Fruit fly (Drosophila melanogaster) whole organism, embryonic: ENCODE data around the gene CG13622.
A peak's percentile ranks its signal among the peaks of the same experiment; 100 is the strongest.

Source experiments
- Asciz ChIP-seq: fragments of 200-800 bp; sonication (Bioruptor generic); optimal IDR thresholded peaks from 2 replicates; lab custom pipeline; 2017; ENCODE audit warnings: missing biosample characterization, mild to moderate bottlenecking, missing genetic modification characterization, missing genetic modification reagents
- C15 ChIP-seq: fragments of 200-800 bp; sonication (Bioruptor generic); IDR thresholded peaks from 3 replicates; pipeline ENCODE4 v1.3.6; 2022; ENCODE audit warnings: missing biosample characterization, missing genetic modification characterization
- CG12299 ChIP-seq: fragments of 200-800 bp; sonication (Bioruptor generic); optimal IDR thresholded peaks from 2 replicates; lab custom pipeline; 2018; ENCODE audit warnings: missing biosample characterization, mild to moderate bottlenecking, missing genetic modification characterization
- CG12744 ChIP-seq: fragments of 200-800 bp; sonication (Bioruptor generic); optimal IDR thresholded peaks from 2 replicates; lab custom pipeline; 2016; ENCODE audit warnings: missing biosample characterization, missing genetic modification characterization
- CG1529 ChIP-seq: fragments of 200-800 bp; sonication (Bioruptor generic); optimal IDR thresholded peaks from 3 replicates; lab custom pipeline; 2018; ENCODE audit warnings: missing biosample characterization, missing genetic modification characterization
- CG1602 ChIP-seq: fragments of 200-800 bp; sonication (Bioruptor generic); optimal IDR thresholded peaks from 3 replicates; lab custom pipeline; 2016; ENCODE audit warnings: missing biosample characterization, missing genetic modification characterization
- CG17328 ChIP-seq: fragments of 200-800 bp; sonication (Bioruptor generic); IDR thresholded peaks from 2 replicates; pipeline ENCODE4 v1.3.6; 2022; ENCODE audit warnings: missing biosample characterization, missing genetic modification characterization
- CG2678 ChIP-seq: fragments of 200-800 bp; sonication (Bioruptor generic); optimal IDR thresholded peaks from 3 replicates; lab custom pipeline; 2019; ENCODE audit warnings: missing biosample characterization, mild to moderate bottlenecking, missing genetic modification characterization, moderate library complexity
- CG3065 ChIP-seq: fragments of 200-800 bp; sonication (Bioruptor generic); optimal IDR thresholded peaks from 2 replicates; lab custom pipeline; 2016; ENCODE audit warnings: missing biosample characterization, missing genetic modification characterization
- CG3407 ChIP-seq: fragments of 200-800 bp; sonication (Bioruptor generic); optimal IDR thresholded peaks from 2 replicates; lab custom pipeline; 2018; ENCODE audit warnings: missing biosample characterization, mild to moderate bottlenecking, missing genetic modification characterization
- CG5245 ChIP-seq: fragments of 200-800 bp; sonication (Bioruptor generic); optimal IDR thresholded peaks from 3 replicates; lab custom pipeline; 2016; ENCODE audit warnings: missing biosample characterization, missing genetic modification characterization
- CG6654 ChIP-seq: fragments of 200-800 bp; sonication (Bioruptor generic); optimal IDR thresholded peaks from 2 replicates; lab custom pipeline; 2017; ENCODE audit warnings: missing biosample characterization, mild to moderate bottlenecking, missing genetic modification characterization
- CG6854 ChIP-seq: fragments of 200-800 bp; sonication (Bioruptor generic); optimal IDR thresholded peaks from 3 replicates; lab custom pipeline; 2017; ENCODE audit warnings: missing biosample characterization, mild to moderate bottlenecking, missing genetic modification characterization
- CG8281 ChIP-seq: fragments of 200-800 bp; sonication (Bioruptor generic); optimal IDR thresholded peaks from 2 replicates; lab custom pipeline; 2018; ENCODE audit warnings: missing biosample characterization, mild to moderate bottlenecking, missing genetic modification characterization, moderate library complexity
- CG8290 ChIP-seq, 3 experiments: fragments of 200-800 bp; sonication (Bioruptor generic); optimal IDR thresholded peaks; 2 replicates each; lab custom pipeline; 2016 to 2019; ENCODE audit warnings: missing biosample characterization in 3 of 3, missing genetic modification characterization in 3 of 3, mild to moderate bottlenecking in 2 of 3, moderate library complexity in 1 of 3
- CG8924 ChIP-seq: fragments of 200-800 bp; optimal IDR thresholded peaks from 3 replicates; lab custom pipeline; 2019; ENCODE audit warnings: missing biosample characterization, mild to moderate bottlenecking, missing genetic modification characterization, moderate library complexity
- CG9215 ChIP-seq: fragments of 200-800 bp; sonication (Bioruptor generic); IDR thresholded peaks from 2 replicates; pipeline ENCODE4 v1.3.6; 2022; ENCODE audit warnings: missing biosample characterization, missing genetic modification characterization
- CG9817 ChIP-seq: fragments of 200-800 bp; sonication (Bioruptor generic); optimal IDR thresholded peaks from 2 replicates; lab custom pipeline; 2018; ENCODE audit warnings: missing biosample characterization, mild to moderate bottlenecking, missing genetic modification characterization, moderate library complexity
- Camta ChIP-seq: fragments of 200-800 bp; sonication (Bioruptor generic); optimal IDR thresholded peaks from 2 replicates; lab custom pipeline; 2016; ENCODE audit warnings: missing biosample characterization, missing genetic modification characterization
- Chrac-16 ChIP-seq: fragments of 200-800 bp; sonication (Bioruptor generic); optimal IDR thresholded peaks from 3 replicates; lab custom pipeline; 2016; ENCODE audit warnings: missing biosample characterization, missing genetic modification characterization
- CrebB ChIP-seq: fragments of 200-800 bp; sonication (Bioruptor generic); optimal IDR thresholded peaks from 3 replicates; lab custom pipeline; 2018; ENCODE audit warnings: missing biosample characterization, mild to moderate bottlenecking, missing genetic modification characterization
- Dek ChIP-seq: fragments of 200-800 bp; sonication (Bioruptor generic); optimal IDR thresholded peaks from 3 replicates; lab custom pipeline; 2019; ENCODE audit warnings: missing biosample characterization, mild to moderate bottlenecking, missing genetic modification characterization, moderate library complexity
- E2f2 ChIP-seq: fragments of 200-800 bp; sonication (Bioruptor generic); IDR thresholded peaks from 2 replicates; pipeline ENCODE4 v1.3.6; 2022; ENCODE audit warnings: missing biosample characterization, missing genetic modification characterization
- Elba2 ChIP-seq: fragments of 200-800 bp; sonication (Bioruptor generic); optimal IDR thresholded peaks from 3 replicates; lab custom pipeline; 2016; ENCODE audit warnings: missing biosample characterization, missing genetic modification characterization
- Fer1 ChIP-seq: fragments of 200-800 bp; sonication (Bioruptor generic); optimal IDR thresholded peaks from 2 replicates; lab custom pipeline; 2017; ENCODE audit warnings: missing biosample characterization, mild to moderate bottlenecking, missing genetic modification characterization
- HmgD ChIP-seq: fragments of 200-800 bp; sonication (Bioruptor generic); optimal IDR thresholded peaks from 3 replicates; lab custom pipeline; 2016; ENCODE audit warnings: missing biosample characterization, missing genetic modification characterization
- Hmx ChIP-seq: fragments of 200-800 bp; sonication (Bioruptor generic); optimal IDR thresholded peaks from 2 replicates; lab custom pipeline; 2016; ENCODE audit warnings: missing biosample characterization, missing genetic modification characterization
- Hr39 ChIP-seq: fragments of >200 bp; optimal IDR thresholded peaks from 2 replicates; lab custom pipeline; 2017
- Meics ChIP-seq: fragments of 200-800 bp; sonication (Bioruptor generic); optimal IDR thresholded peaks from 2 replicates; lab custom pipeline; 2017; ENCODE audit warnings: missing biosample characterization, mild to moderate bottlenecking, missing genetic modification characterization
- Mes4 ChIP-seq: fragments of 200-800 bp; sonication (Bioruptor generic); optimal IDR thresholded peaks from 2 replicates; lab custom pipeline; 2016; ENCODE audit warnings: missing biosample characterization, missing genetic modification characterization
- Nf-YA ChIP-seq: fragments of 200-800 bp; sonication (Bioruptor generic); IDR thresholded peaks from 2 replicates; pipeline ENCODE4 v1.3.6; 2022; ENCODE audit warnings: missing biosample characterization, missing genetic modification characterization
- Nf-YB ChIP-seq: fragments of 200-800 bp; sonication (Bioruptor generic); optimal IDR thresholded peaks from 3 replicates; lab custom pipeline; 2019; ENCODE audit warnings: missing biosample characterization, mild to moderate bottlenecking, missing genetic modification characterization, moderate library complexity
- Sin3A ChIP-seq: fragments of >200 bp; optimal IDR thresholded peaks from 2 replicates; lab custom pipeline; 2018
- Stat92E ChIP-seq, 3 experiments: fragments of >200 bp in 2 of 3; fragments of 200-800 bp in 1 of 3; sonication (Bioruptor generic) in 1 of 3; optimal IDR thresholded peaks; 2 replicates each; lab custom pipeline; 2017 to 2019; ENCODE audit warnings: missing biosample characterization in 3 of 3, missing genetic modification characterization in 3 of 3, mild to moderate bottlenecking in 1 of 3, moderate library complexity in 1 of 3
- Taf1 ChIP-seq: fragments of 200-800 bp; sonication (Bioruptor generic); IDR thresholded peaks from 2 replicates; pipeline ENCODE4 v1.3.6; 2022; ENCODE audit warnings: missing biosample characterization, missing genetic modification characterization
- Vsx1 ChIP-seq: fragments of 200-800 bp; sonication (Bioruptor generic); optimal IDR thresholded peaks from 2 replicates; lab custom pipeline; 2017; ENCODE audit warnings: missing biosample characterization, mild to moderate bottlenecking, missing genetic modification characterization, missing genetic modification reagents
- ato ChIP-seq: fragments of 200-800 bp; sonication (Bioruptor generic); IDR thresholded peaks from 2 replicates; pipeline ENCODE4 v1.3.6; 2022; ENCODE audit warnings: missing biosample characterization, missing genetic modification characterization; ENCODE audit not compliant: partially characterized antibody
- az2 ChIP-seq: fragments of 200-800 bp; sonication (Bioruptor generic); optimal IDR thresholded peaks from 3 replicates; lab custom pipeline; 2016; ENCODE audit warnings: missing biosample characterization, missing genetic modification characterization
- bab2 ChIP-seq: fragments of 200-800 bp; sonication (Bioruptor generic); optimal IDR thresholded peaks from 2 replicates; lab custom pipeline; 2016; ENCODE audit warnings: missing biosample characterization, missing genetic modification characterization
- caup ChIP-seq: fragments of 200-800 bp; sonication (Bioruptor generic); optimal IDR thresholded peaks from 3 replicates; lab custom pipeline; 2017; ENCODE audit warnings: missing biosample characterization, mild to moderate bottlenecking, missing genetic modification characterization, moderate library complexity; ENCODE audit not compliant: severe bottlenecking
- fd3F ChIP-seq: fragments of 200-800 bp; sonication (Bioruptor generic); optimal IDR thresholded peaks from 2 replicates; lab custom pipeline; 2018; ENCODE audit warnings: missing biosample characterization, mild to moderate bottlenecking, missing genetic modification characterization, moderate library complexity
- jigr1 ChIP-seq: fragments of 200-800 bp; sonication (Bioruptor generic); IDR thresholded peaks from 3 replicates; pipeline ENCODE4 v1.3.6; 2022; ENCODE audit warnings: missing biosample characterization, missing genetic modification characterization
- nom ChIP-seq: fragments of 200-800 bp; sonication (Bioruptor generic); optimal IDR thresholded peaks from 2 replicates; lab custom pipeline; 2017; ENCODE audit warnings: missing biosample characterization, missing genetic modification characterization, mild to moderate bottlenecking, moderate library complexity, missing genetic modification reagents
- row ChIP-seq: fragments of 200-800 bp; sonication (Bioruptor generic); IDR thresholded peaks from 3 replicates; pipeline ENCODE4 v1.3.6; 2022; ENCODE audit warnings: missing biosample characterization, missing genetic modification characterization
- run ChIP-seq: fragments of 200-800 bp; sonication (Bioruptor generic); optimal IDR thresholded peaks from 3 replicates; lab custom pipeline; 2018; ENCODE audit warnings: missing biosample characterization, mild to moderate bottlenecking, missing genetic modification characterization
- sima ChIP-seq: fragments of 200-800 bp; sonication (Bioruptor generic); optimal IDR thresholded peaks from 2 replicates; lab custom pipeline; 2016; ENCODE audit warnings: missing biosample characterization, missing genetic modification characterization
- sna ChIP-seq: fragments of 200-800 bp; sonication (Bioruptor generic); IDR thresholded peaks from 2 replicates; pipeline ENCODE4 v1.3.6; 2022; ENCODE audit warnings: missing biosample characterization, missing genetic modification characterization; ENCODE audit not compliant: partially characterized antibody
- sug ChIP-seq: fragments of 200-800 bp; optimal IDR thresholded peaks from 2 replicates; lab custom pipeline; 2019; ENCODE audit warnings: missing biosample characterization, mild to moderate bottlenecking, missing genetic modification characterization, moderate library complexity
- tgo ChIP-seq: fragments of 200-800 bp; sonication (Bioruptor generic); IDR thresholded peaks from 3 replicates; pipeline ENCODE4 v1.3.6; 2022; ENCODE audit warnings: missing biosample characterization, missing genetic modification characterization
- vvl ChIP-seq: fragments of 200-800 bp; sonication (Bioruptor generic); IDR thresholded peaks from 2 replicates; pipeline ENCODE4 v1.3.6; 2022; ENCODE audit warnings: missing biosample characterization, missing genetic modification characterization

Gene CG13622

DNA sequence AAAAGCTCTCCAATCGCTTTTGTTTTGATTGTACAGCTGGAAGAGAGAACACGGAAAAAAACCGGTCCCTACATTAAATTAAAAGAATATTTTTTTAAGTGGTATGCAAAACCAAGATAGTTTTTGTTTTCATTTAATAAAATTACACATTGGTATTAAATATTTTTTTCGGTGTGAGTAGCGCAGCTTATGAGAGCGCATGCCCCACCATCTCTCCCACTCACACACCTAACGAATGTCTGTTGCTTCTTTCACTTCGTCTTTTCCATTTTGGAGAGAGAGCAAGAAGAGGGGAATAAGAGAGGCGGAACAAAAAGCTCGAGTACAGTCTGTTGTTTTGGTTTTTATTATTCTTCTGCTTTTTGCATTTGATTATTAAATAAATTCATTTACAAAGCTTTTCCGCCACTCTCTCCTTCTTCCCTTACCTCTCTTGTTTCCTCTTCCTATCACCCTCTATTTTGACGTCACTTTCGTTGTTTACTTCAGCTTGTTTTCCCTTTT is 49.1 kb upstream of the CG13622 start (continued):
- TF ChIP-seq Sin3A (lab: Kevin White, UChicago) (no peak), CG8281 (tag; lab: Kevin White, UChicago) (peak; percentile 89), CG9817 (tag; lab: Kevin White, UChicago) (peak; percentile 96), Dek (tag; lab: Kevin White, UChicago) (peak; percentile 99), HmgD (GFP tag; lab: Kevin White, UChicago) (peak; percentile 81), CG6654 (peak; percentile 86), Elba2 (GFP tag; lab: Kevin White, UChicago) (no peak), Nf-YA (peak; percentile 97), az2 (GFP tag; lab: Kevin White, UChicago) (peak; percentile 98), CG5245 (GFP tag; lab: Kevin White, UChicago) (peak; percentile 96), sug (tag; lab: Kevin White, UChicago) (peak; percentile 97), Meics (GFP tag; lab: Kevin White, UChicago) (peak; percentile 99), Stat92E (GFP tag; optimal IDR thresholded peaks at IDR 0.05; lab: Kevin White, UChicago) (peak in 1 of 3 experiments; percentile 82), vvl (GFP tag; lab: Robert Waterston, UW) (peak; percentile 99), fd3F (GFP tag; lab: Kevin White, UChicago) (peak; percentile 96), Vsx1 (GFP tag; lab: Kevin White, UChicago) (peak; percentile 92), Asciz (GFP tag; lab: Kevin White, UChicago) (peak; percentile 98), nom (GFP tag; lab: Kevin White, UChicago) (peak; percentile 88), tgo (peak; percentile 98), CG8924 (peak; percentile 99), CG1602 (GFP tag; lab: Kevin White, UChicago) (peak; percentile 94), C15 (GFP tag; lab: Robert Waterston, UW) (peak; percentile 93), sna (GFP tag; lab: Robert Waterston, UW) (no peak), Hmx (GFP tag; lab: Kevin White, UChicago) (peak; percentile 92), ato (GFP tag; lab: Robert Waterston, UW) (no peak), CG2678 (peak; percentile 99), CG3407 (GFP tag; lab: Kevin White, UChicago) (peak; percentile 95), Camta (GFP tag; lab: Kevin White, UChicago) (peak; percentile 95), caup (peak; percentile 99), CG12299 (tag; lab: Kevin White, UChicago) (peak; percentile 97), CG9215 (GFP tag; lab: Robert Waterston, UW) (peak; percentile 95), Chrac-16 (GFP tag; lab: Kevin White, UChicago) (peak; percentile 96), Fer1 (GFP tag; lab: Kevin White, UChicago) (peak; percentile 99), Mes4 (GFP tag; lab: Kevin White, UChicago) (peak; percentile 93), row (GFP tag; lab: Robert Waterston, UW) (peak; percentile 99), Taf1 (GFP tag; lab: Robert Waterston, UW) (peak; percentile 97), CrebB (tag; lab: Kevin White, UChicago) (peak; percentile 97), CG12744 (GFP tag; lab: Kevin White, UChicago) (peak; percentile 96), jigr1 (GFP tag; lab: Robert Waterston, UW) (no peak; the same call in 2 of the 3 replicates), CG6854 (peak; percentile 99), Nf-YB (GFP tag; lab: Kevin White, UChicago) (peak; percentile 86), E2f2 (GFP tag; lab: Robert Waterston, UW) (peak; percentile 87), bab2 (GFP tag; lab: Kevin White, UChicago) (peak; percentile 96), CG3065 (GFP tag; lab: Kevin White, UChicago) (peak; percentile 93), run (tag; lab: Kevin White, UChicago) (peak; percentile 97), CG1529 (GFP tag; lab: Kevin White, UChicago) (peak; percentile 96), CG17328 (GFP tag; lab: Robert Waterston, UW) (peak; percentile 99), CG8290 (GFP tag; optimal IDR thresholded peaks at IDR 0.05; lab: Kevin White, UChicago) (peak; percentile 90), CG8290 (tag; optimal IDR thresholded peaks at IDR 0.05; lab: Kevin White, UChicago) (peak; percentile 62 to 92), Hr39 (no peak), sima (GFP tag; lab: Kevin White, UChicago) (peak; percentile 80)
